Worm (Caenorhabditis elegans) whole organism, L3 larva: ENCODE measurements around the gene F18C5.9.
A peak's percentile ranks its signal among the peaks of the same experiment; 100 is the strongest.

Experiments
- R02D3.7 ChIP-seq: fragments of 150-350 bp; optimal IDR thresholded peaks from 2 replicates; lab custom pipeline; 2014; ENCODE audit warnings: missing biosample characterization, missing genetic modification characterization
- ZK546.5 ChIP-seq: sonication (generic microtip); optimal IDR thresholded peaks from 2 replicates; lab custom pipeline; 2017; ENCODE audit warnings: missing biosample characterization, missing genetic modification characterization
- aly-2 ChIP-seq: fragments of 150-350 bp; optimal IDR thresholded peaks from 2 replicates; lab custom pipeline; 2014; ENCODE audit warnings: missing biosample characterization, missing genetic modification characterization
- ama-1 ChIP-seq: fragments of 150-350 bp; optimal IDR thresholded peaks from 2 replicates; lab custom pipeline; 2018
- ceh-82 ChIP-seq: fragments of 150-350 bp; optimal IDR thresholded peaks from 2 replicates; lab custom pipeline; 2014; ENCODE audit warnings: missing biosample characterization, missing genetic modification characterization
- ceh-9 ChIP-seq: sonication (generic microtip); optimal IDR thresholded peaks from 2 replicates; lab custom pipeline; 2018; ENCODE audit warnings: missing biosample characterization, missing genetic modification characterization
- daf-12 ChIP-seq: fragments of 150-350 bp; optimal IDR thresholded peaks from 2 replicates; lab custom pipeline; 2014; ENCODE audit warnings: missing biosample characterization, missing genetic modification reagents, missing genetic modification characterization
- egl-27 ChIP-seq: sonication (generic microtip); optimal IDR thresholded peaks from 4 replicates; lab custom pipeline; 2017; ENCODE audit warnings: missing biosample characterization, missing genetic modification reagents, missing genetic modification characterization
- egl-5 ChIP-seq: fragments of 150-350 bp; optimal IDR thresholded peaks from 2 replicates; lab custom pipeline; 2017; ENCODE audit warnings: missing biosample characterization, missing genetic modification reagents, missing genetic modification characterization, inconsistent platforms
- elt-2 ChIP-seq: sonication (generic microtip); optimal IDR thresholded peaks from 2 replicates; lab custom pipeline; 2016; ENCODE audit warnings: missing genetic modification reagents, mild to moderate bottlenecking, missing genetic modification characterization, missing compliant biosample characterization
- elt-3 ChIP-seq, 3 experiments: fragments of 150-350 bp in 1 of 3; sonication (generic microtip) in 2 of 3; optimal IDR thresholded peaks; 2 replicates in 2 of 3; 4 replicates in 1 of 3; lab custom pipeline; 2014 to 2017; ENCODE audit warnings: missing biosample characterization in 3 of 3, missing genetic modification characterization in 3 of 3
- fkh-2 ChIP-seq: fragments of 150-350 bp; optimal IDR thresholded peaks from 2 replicates; lab custom pipeline; 2014; ENCODE audit warnings: missing biosample characterization, missing genetic modification reagents, missing genetic modification characterization
- fos-1 ChIP-seq: fragments of 150-350 bp; optimal IDR thresholded peaks from 2 replicates; lab custom pipeline; 2014; ENCODE audit warnings: missing biosample characterization, missing genetic modification characterization
- hmg-11 ChIP-seq: sonication (generic microtip); optimal IDR thresholded peaks from 2 replicates; lab custom pipeline; 2016; ENCODE audit warnings: missing genetic modification characterization, missing compliant biosample characterization
- jun-1 ChIP-seq: fragments of 150-350 bp; optimal IDR thresholded peaks from 2 replicates; lab custom pipeline; 2014; ENCODE audit warnings: missing biosample characterization, missing genetic modification reagents, missing genetic modification characterization
- lin-15B ChIP-seq: fragments of 150-350 bp; optimal IDR thresholded peaks from 2 replicates; lab custom pipeline; 2014; ENCODE audit warnings: missing biosample characterization, missing genetic modification characterization
- lin-39 ChIP-seq: fragments of 150-350 bp; optimal IDR thresholded peaks from 2 replicates; lab custom pipeline; 2018; ENCODE audit warnings: missing biosample characterization, missing genetic modification reagents, missing genetic modification characterization
- lsy-12 ChIP-seq: sonication (generic microtip); optimal IDR thresholded peaks from 2 replicates; lab custom pipeline; 2016; ENCODE audit warnings: mild to moderate bottlenecking, missing genetic modification characterization, missing compliant biosample characterization
- mdl-1 ChIP-seq: fragments of 150-350 bp; optimal IDR thresholded peaks from 2 replicates; lab custom pipeline; 2014; ENCODE audit warnings: missing biosample characterization, missing genetic modification characterization
- mml-1 ChIP-seq: fragments of 150-350 bp; sonication (generic microtip); optimal IDR thresholded peaks from 3 replicates; lab custom pipeline; 2014; ENCODE audit warnings: missing biosample characterization, missing genetic modification characterization
- nfya-1 ChIP-seq: sonication (generic microtip); optimal IDR thresholded peaks from 2 replicates; lab custom pipeline; 2017; ENCODE audit warnings: missing genetic modification characterization, mild to moderate bottlenecking, missing compliant biosample characterization, antibody characterized with exemption, moderate library complexity; ENCODE audit not compliant: insufficient read depth
- nhr-12 ChIP-seq: fragments of 150-350 bp; optimal IDR thresholded peaks from 2 replicates; lab custom pipeline; 2014; ENCODE audit warnings: missing biosample characterization, missing genetic modification characterization
- nhr-23 ChIP-seq: fragments of 150-350 bp; optimal IDR thresholded peaks from 2 replicates; lab custom pipeline; 2014; ENCODE audit warnings: missing biosample characterization, missing genetic modification reagents, missing genetic modification characterization
- nhr-237 ChIP-seq: fragments of 150-350 bp; optimal IDR thresholded peaks from 2 replicates; lab custom pipeline; 2014; ENCODE audit warnings: missing biosample characterization, missing genetic modification characterization
- nhr-25 ChIP-seq: sonication (generic microtip); optimal IDR thresholded peaks from 2 replicates; lab custom pipeline; 2017; ENCODE audit warnings: missing biosample characterization, missing genetic modification characterization
- nhr-28 ChIP-seq: fragments of 150-350 bp; optimal IDR thresholded peaks from 2 replicates; lab custom pipeline; 2014; ENCODE audit warnings: missing biosample characterization, missing genetic modification characterization
- nhr-43 ChIP-seq: sonication (generic microtip); optimal IDR thresholded peaks from 2 replicates; lab custom pipeline; 2016; ENCODE audit warnings: mild to moderate bottlenecking, missing genetic modification characterization, missing compliant biosample characterization; ENCODE audit not compliant: poor library complexity, severe bottlenecking
- nhr-76 ChIP-seq: fragments of 150-350 bp; sonication (generic microtip); optimal IDR thresholded peaks from 5 replicates; lab custom pipeline; 2014; ENCODE audit warnings: missing biosample characterization, missing genetic modification characterization
- nhr-77 ChIP-seq: fragments of 150-350 bp; optimal IDR thresholded peaks from 2 replicates; lab custom pipeline; 2014; ENCODE audit warnings: missing biosample characterization, missing genetic modification characterization
- pha-4 ChIP-seq: fragments of 150-350 bp; optimal IDR thresholded peaks from 2 replicates; lab custom pipeline; 2014; ENCODE audit warnings: missing biosample characterization, missing genetic modification reagents, missing genetic modification characterization
- sea-2 ChIP-seq: fragments of 150-350 bp; sonication (generic microtip); optimal IDR thresholded peaks from 4 replicates; lab custom pipeline; 2014; ENCODE audit warnings: missing biosample characterization, missing genetic modification reagents, missing genetic modification characterization
- snpc-4 ChIP-seq: fragments of 150-350 bp; optimal IDR thresholded peaks from 2 replicates; lab custom pipeline; 2014; ENCODE audit warnings: missing biosample characterization, missing genetic modification characterization
- tbx-2 ChIP-seq: sonication (generic microtip); optimal IDR thresholded peaks from 2 replicates; lab custom pipeline; 2016; ENCODE audit warnings: mild to moderate bottlenecking, missing genetic modification characterization, missing compliant biosample characterization
- unc-39 ChIP-seq: sonication (generic microtip); optimal IDR thresholded peaks from 4 replicates; lab custom pipeline; 2017; ENCODE audit warnings: missing biosample characterization, missing genetic modification characterization
- unc-62 ChIP-seq: fragments of 150-350 bp; sonication (generic microtip); optimal IDR thresholded peaks from 4 replicates; lab custom pipeline; 2014; ENCODE audit warnings: missing biosample characterization, missing genetic modification reagents, missing genetic modification characterization
- zag-1 ChIP-seq: fragments of 150-350 bp; optimal IDR thresholded peaks from 2 replicates; lab custom pipeline; 2014; ENCODE audit warnings: missing biosample characterization, missing genetic modification characterization
- ztf-11 ChIP-seq: fragments of 150-350 bp; optimal IDR thresholded peaks from 2 replicates; lab custom pipeline; 2014; ENCODE audit warnings: missing biosample characterization, missing genetic modification characterization
- ztf-4 ChIP-seq: fragments of 150-350 bp; optimal IDR thresholded peaks from 2 replicates; lab custom pipeline; 2014; ENCODE audit warnings: missing biosample characterization, missing genetic modification characterization

The F18C5.9 gene

ce11 chrII:6594151-6594550, 27.2 kb downstream of the F18C5.9 start, which contains the start of gene aipr-1:
Gene aipr-1, minus strand, starts transcription at chrII:6594251.
- no peak for TF ChIP-seq ceh-82 (tag; lab: Kevin White, UChicago)
- TF ChIP-seq unc-39 (tag; lab: Kevin White, UChicago): no peak
- TF ChIP-seq mml-1: no peak
- TF ChIP-seq nhr-77: no peak

ce11 chrII:6597507-6597906, 30.6 kb downstream of the F18C5.9 start:
- TF ChIP-seq tbx-2 (no peak), sea-2 (GFP tag; lab: Kevin White, UChicago) (no peak), unc-62 (GFP tag; lab: Kevin White, UChicago) (no peak), mdl-1 (tag; lab: Kevin White, UChicago) (no peak), ZK546.5 (tag; lab: Kevin White, UChicago) (no peak)

- no peak for TF ChIP-seq ceh-9 (tag; lab: Kevin White, UChicago)
- TF ChIP-seq egl-27 (tag; lab: Kevin White, UChicago): no peak
- TF ChIP-seq jun-1 (tag; lab: Kevin White, UChicago): no peak
- TF ChIP-seq sea-2 (GFP tag; lab: Kevin White, UChicago): no peak
- peak; percentile 66 for TF ChIP-seq lin-39 (tag; lab: Kevin White, UChicago)
- no peak for TF ChIP-seq lsy-12 (tag; lab: Kevin White, UChicago)
- peak; percentile 23 for TF ChIP-seq lin-15B (tag; lab: Kevin White, UChicago)
- no peak for TF ChIP-seq fkh-2 (tag; lab: Kevin White, UChicago)
- TF ChIP-seq snpc-4 (tag; lab: Kevin White, UChicago): no peak
- peak; percentile 60 for TF ChIP-seq nfya-1 (tag; lab: Kevin White, UChicago)
- no peak for TF ChIP-seq nhr-237 (tag; lab: Kevin White, UChicago)
- no peak for TF ChIP-seq unc-39 (tag; lab: Kevin White, UChicago)
- no peak for TF ChIP-seq ceh-82 (tag; lab: Kevin White, UChicago)
- no peak for TF ChIP-seq egl-5 (tag; lab: Kevin White, UChicago)
- no peak for TF ChIP-seq nhr-23
- no peak for TF ChIP-seq nhr-28 (tag; lab: Kevin White, UChicago)
- no peak for TF ChIP-seq nhr-77
- TF ChIP-seq pha-4 (tag; lab: Kevin White, UChicago): peak; percentile 25
- TF ChIP-seq R02D3.7 (tag; lab: Kevin White, UChicago): no peak
- TF ChIP-seq fos-1 (tag; lab: Kevin White, UChicago): no peak
- TF ChIP-seq ama-1: peak; percentile 6
- no peak for TF ChIP-seq ztf-11
- TF ChIP-seq mdl-1 (tag; lab: Kevin White, UChicago): no peak
- no peak for TF ChIP-seq nhr-12
- TF ChIP-seq aly-2: no peak
- TF ChIP-seq daf-12: no peak
- TF ChIP-seq nhr-76 (tag; lab: Kevin White, UChicago): no peak
- no peak for TF ChIP-seq ztf-4 (tag; lab: Kevin White, UChicago)
These were observed 31.1 kb downstream of the F18C5.9 start, which contains the start of gene dnj-8 for ce11 chrII:6598050-6598449. Gene dnj-8, minus strand, starts transcription at chrII:6598080.

- TF ChIP-seq egl-5 (tag; lab: Kevin White, UChicago) (no peak), nhr-43 (no peak), nhr-12 (no peak), hmg-11 (peak; percentile 80), nhr-23 (peak; percentile 9), nhr-25 (peak; percentile 3), elt-2 (tag; lab: Kevin White, UChicago) (peak; percentile 19), nfya-1 (tag; lab: Kevin White, UChicago) (peak; percentile 54), lsy-12 (tag; lab: Kevin White, UChicago) (peak; percentile 33), lin-39 (tag; lab: Kevin White, UChicago) (peak; percentile 24)
- TF ChIP-seq, all 47 proteins: peak for 7
These were observed 34.0 kb downstream of the F18C5.9 start, which contains the start of gene vps-33.2 for ce11 chrII:6600973-6601372. Gene vps-33.2, plus strand, starts transcription at chrII:6601216.

ce11 chrII:6608626-6609025, 41.7 kb downstream of the F18C5.9 start:
- no peak for TF ChIP-seq ceh-82 (tag; lab: Kevin White, UChicago)
- no peak for TF ChIP-seq nhr-76 (tag; lab: Kevin White, UChicago)
- no peak for TF ChIP-seq unc-62 (GFP tag; lab: Kevin White, UChicago)
- TF ChIP-seq ZK546.5 (tag; lab: Kevin White, UChicago): no peak
- TF ChIP-seq fkh-2 (tag; lab: Kevin White, UChicago): no peak
- TF ChIP-seq jun-1 (tag; lab: Kevin White, UChicago): no peak
- no peak for TF ChIP-seq ama-1
- TF ChIP-seq mdl-1 (tag; lab: Kevin White, UChicago): no peak
- no peak for TF ChIP-seq egl-27 (tag; lab: Kevin White, UChicago)
- TF ChIP-seq zag-1 (tag; lab: Kevin White, UChicago): no peak
- TF ChIP-seq elt-3 (tag; optimal IDR thresholded peaks at IDR 0.05; lab: Kevin White, UChicago): no peak
- TF ChIP-seq mml-1: no peak
- no peak for TF ChIP-seq ztf-11
- TF ChIP-seq, all 47 proteins: peak for 0
